Fruit fly (Drosophila melanogaster) whole organism, embryonic: ENCODE results near the gene stac.

ENCODE experiments used
- Aef1 ChIP-seq: fragments of 200-800 bp; sonication (Bioruptor generic); IDR thresholded peaks from 3 replicates; pipeline ENCODE4 v1.3.6; 2022; ENCODE audit warnings: missing biosample characterization, missing genetic modification characterization
- Atf-2 ChIP-seq: fragments of 200-800 bp; sonication (Bioruptor generic); optimal IDR thresholded peaks from 2 replicates; lab custom pipeline; 2016; ENCODE audit warnings: missing biosample characterization, missing genetic modification characterization
- B-H1 ChIP-seq: fragments of 200-800 bp; sonication (Bioruptor generic); IDR thresholded peaks from 3 replicates; pipeline ENCODE4 v1.3.6; 2022; ENCODE audit warnings: missing biosample characterization, missing genetic modification characterization
- BtbVII ChIP-seq: fragments of 200-800 bp; sonication (Bioruptor generic); optimal IDR thresholded peaks from 3 replicates; lab custom pipeline; 2017; ENCODE audit warnings: missing biosample characterization, mild to moderate bottlenecking, missing genetic modification characterization
- CG11456 ChIP-seq: fragments of 200-800 bp; sonication (Bioruptor generic); IDR thresholded peaks from 3 replicates; pipeline ENCODE4 v1.3.6; 2022; ENCODE audit warnings: missing biosample characterization, missing genetic modification characterization
- CG12071 ChIP-seq: fragments of 200-800 bp; sonication (Bioruptor generic); optimal IDR thresholded peaks from 3 replicates; lab custom pipeline; 2018; ENCODE audit warnings: missing biosample characterization, mild to moderate bottlenecking, missing genetic modification characterization
- CG12769 ChIP-seq: fragments of 200-800 bp; sonication (Bioruptor generic); optimal IDR thresholded peaks from 2 replicates; lab custom pipeline; 2019; ENCODE audit warnings: missing biosample characterization, mild to moderate bottlenecking, missing genetic modification characterization, moderate library complexity
- CG14860 ChIP-seq: fragments of 200-800 bp; sonication (Bioruptor generic); IDR thresholded peaks from 3 replicates; pipeline ENCODE4 v1.3.6; 2022; ENCODE audit warnings: missing biosample characterization, missing genetic modification characterization; ENCODE audit not compliant: partially characterized antibody
- CG15073 ChIP-seq: fragments of 200-800 bp; sonication (Bioruptor generic); optimal IDR thresholded peaks from 2 replicates; lab custom pipeline; 2016; ENCODE audit warnings: missing biosample characterization, missing genetic modification characterization
- CG17385 ChIP-seq: fragments of 200-800 bp; sonication (Bioruptor generic); optimal IDR thresholded peaks from 3 replicates; lab custom pipeline; 2018; ENCODE audit warnings: missing biosample characterization, mild to moderate bottlenecking, missing genetic modification characterization
- CG18262 ChIP-seq: fragments of 200-800 bp; optimal IDR thresholded peaks from 3 replicates; lab custom pipeline; 2019; ENCODE audit warnings: missing biosample characterization, mild to moderate bottlenecking, missing genetic modification characterization, moderate library complexity
- CG1832 ChIP-seq: fragments of 200-800 bp; sonication (Bioruptor generic); optimal IDR thresholded peaks from 2 replicates; lab custom pipeline; 2017; ENCODE audit warnings: missing biosample characterization, mild to moderate bottlenecking, missing genetic modification characterization, inconsistent platforms
- CG2199 ChIP-seq: fragments of 200-800 bp; sonication (Bioruptor generic); IDR thresholded peaks from 3 replicates; pipeline ENCODE4 v1.3.6; 2022; ENCODE audit warnings: missing biosample characterization, missing genetic modification characterization
- CG42726 ChIP-seq: fragments of 200-800 bp; sonication (Bioruptor generic); IDR thresholded peaks from 2 replicates; pipeline ENCODE4 v1.3.6; 2022; ENCODE audit warnings: missing biosample characterization, missing genetic modification characterization; ENCODE audit not compliant: partially characterized antibody
- CG6175 ChIP-seq: fragments of 200-800 bp; sonication (Bioruptor generic); IDR thresholded peaks from 3 replicates; pipeline ENCODE4 v1.3.6; 2022; ENCODE audit warnings: missing biosample characterization, missing genetic modification characterization
- CG6813 ChIP-seq: fragments of 200-800 bp; sonication (Bioruptor generic); optimal IDR thresholded peaks from 2 replicates; lab custom pipeline; 2017; ENCODE audit warnings: missing biosample characterization, missing genetic modification characterization, mild to moderate bottlenecking, moderate library complexity, missing genetic modification reagents
- CG8281 ChIP-seq: fragments of 200-800 bp; sonication (Bioruptor generic); optimal IDR thresholded peaks from 2 replicates; lab custom pipeline; 2018; ENCODE audit warnings: missing biosample characterization, mild to moderate bottlenecking, missing genetic modification characterization, moderate library complexity
- CG9932 ChIP-seq: fragments of 200-800 bp; sonication (Bioruptor generic); IDR thresholded peaks from 2 replicates; pipeline ENCODE4 v1.3.6; 2022; ENCODE audit warnings: missing biosample characterization, missing genetic modification characterization
- CTCF ChIP-seq: fragments of 200-800 bp; sonication (Bioruptor generic); optimal IDR thresholded peaks from 2 replicates; lab custom pipeline; 2017; ENCODE audit warnings: missing biosample characterization, mild to moderate bottlenecking, missing genetic modification characterization, moderate library complexity
- Chrac-16 ChIP-seq: fragments of 200-800 bp; sonication (Bioruptor generic); optimal IDR thresholded peaks from 3 replicates; lab custom pipeline; 2016; ENCODE audit warnings: missing biosample characterization, missing genetic modification characterization
- CkIIα-i1 ChIP-seq: fragments of 200-800 bp; sonication (Bioruptor generic); IDR thresholded peaks from 2 replicates; pipeline ENCODE4 v1.3.6; 2022; ENCODE audit warnings: missing biosample characterization, missing genetic modification characterization
- Dll ChIP-seq: fragments of 200-800 bp; sonication (Bioruptor generic); IDR thresholded peaks from 4 replicates; pipeline ENCODE4 v1.3.6; 2022; ENCODE audit warnings: missing biosample characterization, missing genetic modification characterization; ENCODE audit not compliant: partially characterized antibody
- E2f1 ChIP-seq: fragments of 200-800 bp; sonication (Bioruptor generic); IDR thresholded peaks from 2 replicates; pipeline ENCODE4 v1.3.6; 2022; ENCODE audit warnings: missing biosample characterization, missing genetic modification characterization
- HLH4C ChIP-seq: fragments of 200-800 bp; sonication (Bioruptor generic); IDR thresholded peaks from 3 replicates; pipeline ENCODE4 v1.3.6; 2022; ENCODE audit warnings: missing biosample characterization, missing genetic modification characterization; ENCODE audit not compliant: partially characterized antibody
- Hey ChIP-seq: fragments of 200-800 bp; sonication (Bioruptor generic); optimal IDR thresholded peaks from 3 replicates; lab custom pipeline; 2018; ENCODE audit warnings: missing biosample characterization, mild to moderate bottlenecking, missing genetic modification characterization
- Med ChIP-seq: fragments of 200-800 bp; sonication (Bioruptor generic); peaks from one replicate; lab custom pipeline; 2016; ENCODE audit warnings: missing biosample characterization, missing genetic modification characterization, mild to moderate bottlenecking, inconsistent platforms, moderate library complexity
- Meics ChIP-seq: fragments of 200-800 bp; sonication (Bioruptor generic); optimal IDR thresholded peaks from 2 replicates; lab custom pipeline; 2017; ENCODE audit warnings: missing biosample characterization, mild to moderate bottlenecking, missing genetic modification characterization
- Nf-YB ChIP-seq: fragments of 200-800 bp; sonication (Bioruptor generic); optimal IDR thresholded peaks from 3 replicates; lab custom pipeline; 2019; ENCODE audit warnings: missing biosample characterization, mild to moderate bottlenecking, missing genetic modification characterization, moderate library complexity
- Sry-δ ChIP-seq: fragments of 200-800 bp; sonication (Bioruptor generic); optimal IDR thresholded peaks from 2 replicates; lab custom pipeline; 2016; ENCODE audit warnings: missing biosample characterization, missing genetic modification characterization
- Taf1 ChIP-seq: fragments of 200-800 bp; sonication (Bioruptor generic); IDR thresholded peaks from 2 replicates; pipeline ENCODE4 v1.3.6; 2022; ENCODE audit warnings: missing biosample characterization, missing genetic modification characterization
- YL-1 ChIP-seq: fragments of 200-800 bp; sonication (Bioruptor generic); optimal IDR thresholded peaks from 3 replicates; lab custom pipeline; 2017; ENCODE audit warnings: missing biosample characterization, mild to moderate bottlenecking, missing genetic modification characterization
- amos ChIP-seq: fragments of 200-800 bp; sonication (Bioruptor generic); IDR thresholded peaks from 2 replicates; pipeline ENCODE4 v1.3.6; 2022; ENCODE audit warnings: missing biosample characterization, missing genetic modification characterization; ENCODE audit not compliant: partially characterized antibody
- ato ChIP-seq: fragments of 200-800 bp; sonication (Bioruptor generic); IDR thresholded peaks from 2 replicates; pipeline ENCODE4 v1.3.6; 2022; ENCODE audit warnings: missing biosample characterization, missing genetic modification characterization; ENCODE audit not compliant: partially characterized antibody
- cg ChIP-seq: fragments of 200-800 bp; sonication (Bioruptor generic); optimal IDR thresholded peaks from 3 replicates; lab custom pipeline; 2019; ENCODE audit warnings: missing biosample characterization, mild to moderate bottlenecking, missing genetic modification characterization, moderate library complexity
- fd64A ChIP-seq: fragments of 200-800 bp; sonication (Bioruptor generic); optimal IDR thresholded peaks from 3 replicates; lab custom pipeline; 2018; ENCODE audit warnings: missing biosample characterization, mild to moderate bottlenecking, missing genetic modification characterization
- gro ChIP-seq: fragments of 200-800 bp; sonication (Bioruptor generic); optimal IDR thresholded peaks from 2 replicates; lab custom pipeline; 2016; ENCODE audit warnings: missing biosample characterization, missing genetic modification characterization
- jing ChIP-seq: fragments of 200-800 bp; sonication (Bioruptor generic); optimal IDR thresholded peaks from 2 replicates; lab custom pipeline; 2018; ENCODE audit warnings: missing biosample characterization, mild to moderate bottlenecking, missing genetic modification characterization
- knrl ChIP-seq: fragments of 200-800 bp; sonication (Bioruptor generic); IDR thresholded peaks from 3 replicates; pipeline ENCODE4 v1.3.6; 2022; ENCODE audit warnings: missing biosample characterization, missing genetic modification characterization; ENCODE audit not compliant: partially characterized antibody
- lilli ChIP-seq: fragments of 200-800 bp; sonication (Bioruptor generic); optimal IDR thresholded peaks from 3 replicates; lab custom pipeline; 2016; ENCODE audit warnings: missing biosample characterization, missing genetic modification characterization
- lola ChIP-seq, 3 experiments: fragments of >200 bp in 2 of 3; fragments of 200-800 bp in 1 of 3; sonication (Bioruptor generic) in 1 of 3; optimal IDR thresholded peaks; 2 replicates each; lab custom pipeline; 2017 to 2019; ENCODE audit warnings: missing biosample characterization in 3 of 3, missing genetic modification characterization in 3 of 3, mild to moderate bottlenecking in 1 of 3, moderate library complexity in 1 of 3
- org-1 ChIP-seq: fragments of 200-800 bp; sonication (Bioruptor generic); optimal IDR thresholded peaks from 2 replicates; lab custom pipeline; 2017; ENCODE audit warnings: missing biosample characterization, missing genetic modification characterization
- pb ChIP-seq: fragments of 200-800 bp; sonication (Bioruptor generic); optimal IDR thresholded peaks from 3 replicates; lab custom pipeline; 2016; ENCODE audit warnings: missing biosample characterization, missing genetic modification characterization
- prd ChIP-seq, 3 experiments: fragments of >200 bp in 2 of 3; fragments of 200-800 bp in 1 of 3; sonication (Bioruptor generic) in 1 of 3; optimal IDR thresholded peaks in 2 of 3; IDR thresholded peaks in 1 of 3; 2 replicates in 2 of 3; 3 replicates in 1 of 3; pipeline versions ENCODE4 v1.3.6 to Lab custom; 2017 to 2022; ENCODE audit warnings: missing biosample characterization in 1 of 3, missing genetic modification characterization in 1 of 3
- pros ChIP-seq: fragments of 200-800 bp; sonication (Bioruptor generic); optimal IDR thresholded peaks from 3 replicates; lab custom pipeline; 2019; ENCODE audit warnings: missing biosample characterization, mild to moderate bottlenecking, missing genetic modification characterization, moderate library complexity
- sim ChIP-seq: fragments of 200-800 bp; sonication (Bioruptor generic); IDR thresholded peaks from 2 replicates; pipeline ENCODE4 v1.3.6; 2022; ENCODE audit warnings: missing biosample characterization, missing genetic modification characterization
- sr ChIP-seq: fragments of 200-800 bp; sonication (Bioruptor generic); IDR thresholded peaks from 3 replicates; pipeline ENCODE4 v1.3.6; 2022; ENCODE audit warnings: missing biosample characterization, missing genetic modification characterization
- tio ChIP-seq: fragments of 200-800 bp; sonication (Bioruptor generic); optimal IDR thresholded peaks from 2 replicates; lab custom pipeline; 2017; ENCODE audit warnings: missing biosample characterization, missing genetic modification characterization, inconsistent platforms
- ttk ChIP-seq: fragments of 200-800 bp; sonication (Bioruptor generic); IDR thresholded peaks from 2 replicates; pipeline ENCODE4 v2.1.2; 2022; ENCODE audit warnings: missing biosample characterization, missing genetic modification characterization
- tup ChIP-seq: fragments of 200-800 bp; sonication (Bioruptor generic); optimal IDR thresholded peaks from 2 replicates; lab custom pipeline; 2016; ENCODE audit warnings: missing biosample characterization, mild to moderate bottlenecking, missing genetic modification characterization, moderate library complexity
- twi ChIP-seq: fragments of 200-800 bp; optimal IDR thresholded peaks from 2 replicates; lab custom pipeline; 2019; ENCODE audit warnings: missing biosample characterization, mild to moderate bottlenecking, missing genetic modification characterization, moderate library complexity
- vfl ChIP-seq: fragments of 200-800 bp; sonication (Bioruptor generic); optimal IDR thresholded peaks from 2 replicates; lab custom pipeline; 2016; ENCODE audit warnings: missing biosample characterization, missing genetic modification characterization

The stac gene

dm6 chr3R:25080446-25080845 lies 24.4 kb downstream of the stac start (continued):
- TF ChIP-seq prd (optimal IDR thresholded peaks at IDR 0.05; lab: Kevin White, UChicago) (no peak), prd (GFP tag; IDR thresholded peaks at IDR 0.05; lab: Robert Waterston, UW) (no peak), pros (GFP tag; lab: Kevin White, UChicago) (no peak), CG8281 (tag; lab: Kevin White, UChicago) (no peak), B-H1 (GFP tag; lab: Robert Waterston, UW) (no peak), CG17385 (no peak), CkIIα-i1 (GFP tag; lab: Robert Waterston, UW) (no peak), ato (GFP tag; lab: Robert Waterston, UW) (0 out of 2 replicates have a peak, but pooled peaks have one; percentile 25), Aef1 (GFP tag; lab: Robert Waterston, UW) (no peak), CG12769 (no peak), jing (GFP tag; lab: Kevin White, UChicago) (peak; percentile 85), CG18262 (no peak), knrl (GFP tag; lab: Robert Waterston, UW) (no peak), tup (no peak), amos (GFP tag; lab: Robert Waterston, UW) (no peak), Atf-2 (no peak), CG9932 (GFP tag; lab: Robert Waterston, UW) (no peak), CG1832 (GFP tag; lab: Kevin White, UChicago) (peak; percentile 94), CG15073 (GFP tag; lab: Kevin White, UChicago) (no peak), Sry-δ (GFP tag; lab: Kevin White, UChicago) (no peak), Chrac-16 (no peak), sim (GFP tag; lab: Robert Waterston, UW) (no peak), CG6175 (GFP tag; lab: Robert Waterston, UW) (no peak; the same call in 2 of the 3 replicates), Med (GFP tag; lab: Kevin White, UChicago) (peak; percentile 80), vfl (GFP tag; lab: Kevin White, UChicago) (no peak), gro (no peak), CTCF (GFP tag; lab: Kevin White, UChicago) (no peak), lola (GFP tag; optimal IDR thresholded peaks at IDR 0.05; lab: Kevin White, UChicago) (no peak), Taf1 (GFP tag; lab: Robert Waterston, UW) (no peak), pb (no peak), fd64A (no peak), BtbVII (GFP tag; lab: Kevin White, UChicago) (no peak), CG6813 (GFP tag; lab: Kevin White, UChicago) (no peak), lilli (GFP tag; lab: Kevin White, UChicago) (no peak), CG11456 (GFP tag; lab: Robert Waterston, UW) (no peak), CG14860 (GFP tag; lab: Robert Waterston, UW) (no peak), HLH4C (GFP tag; lab: Robert Waterston, UW) (no peak), org-1 (GFP tag; lab: Kevin White, UChicago) (no peak), Hey (no peak), Meics (GFP tag; lab: Kevin White, UChicago) (no peak), Nf-YB (GFP tag; lab: Kevin White, UChicago) (peak; percentile 100), twi (tag; lab: Kevin White, UChicago) (peak; percentile 47), YL-1 (GFP tag; lab: Kevin White, UChicago) (no peak), cg (GFP tag; lab: Kevin White, UChicago) (peak; percentile 40), Dll (GFP tag; lab: Robert Waterston, UW) (no peak), tio (GFP tag; lab: Kevin White, UChicago) (no peak), CG12071 (GFP tag; lab: Kevin White, UChicago) (no peak), E2f1 (GFP tag; lab: Robert Waterston, UW) (no peak), ttk (GFP tag; lab: Robert Waterston, UW) (no peak), CG2199 (peak; percentile 75; the same call in 1 of the 3 replicates), CG42726 (GFP tag; lab: Robert Waterston, UW) (no peak), sr (GFP tag; lab: Robert Waterston, UW) (no peak)
